Fruit fly (Drosophila melanogaster): ENCODE data around the gene Ald2.
A peak's percentile ranks its signal among the peaks of the same experiment; 100 is the strongest.

The Ald2 gene

DNA sequence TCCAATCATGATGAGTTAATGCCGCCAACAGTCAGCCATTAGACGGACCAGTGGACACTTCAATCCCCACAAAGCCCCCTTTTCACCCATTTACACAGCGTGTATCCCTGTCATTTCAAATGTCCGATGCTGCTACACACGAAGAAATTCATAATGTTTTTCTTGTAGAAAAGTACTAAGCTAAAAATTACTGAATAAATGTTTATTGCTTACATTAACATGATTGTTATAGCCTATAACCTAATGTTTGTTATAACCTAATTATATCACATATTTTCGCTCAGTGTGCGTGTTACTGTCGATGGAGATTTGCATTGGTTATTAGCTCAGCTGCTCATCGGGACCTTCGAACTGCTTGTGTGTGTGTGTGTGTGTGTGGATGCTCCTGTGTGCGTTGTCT, 22.7 kb downstream of the Ald2 start (continued):
- TF ChIP-seq dsx (GFP tag; optimal IDR thresholded peaks at IDR 0.05; ENCODE audit: poor library complexity, severe bottlenecking) (no peak), CG4318 (GFP tag; optimal IDR thresholded peaks at IDR 0.05) (peak; percentile 23), CG11762 (GFP tag; optimal IDR thresholded peaks at IDR 0.05; ENCODE audit: insufficient read depth) (peak; percentile 14), Sox15 (GFP tag; optimal IDR thresholded peaks at IDR 0.05) (no peak), Smox (GFP tag; optimal IDR thresholded peaks at IDR 0.05) (peak; percentile 44), Ets21C (GFP tag; optimal IDR thresholded peaks at IDR 0.05) (peak; percentile 46), CG1621 (tag; optimal IDR thresholded peaks at IDR 0.05) (peak; percentile 25), Eip93F (GFP tag; optimal IDR thresholded peaks at IDR 0.05) (no peak), fkh (GFP tag; optimal IDR thresholded peaks at IDR 0.05) (no peak), esn (GFP tag; optimal IDR thresholded peaks at IDR 0.05) (peak; percentile 65), lz (GFP tag; optimal IDR thresholded peaks at IDR 0.05) (peak; percentile 52)

DNA sequence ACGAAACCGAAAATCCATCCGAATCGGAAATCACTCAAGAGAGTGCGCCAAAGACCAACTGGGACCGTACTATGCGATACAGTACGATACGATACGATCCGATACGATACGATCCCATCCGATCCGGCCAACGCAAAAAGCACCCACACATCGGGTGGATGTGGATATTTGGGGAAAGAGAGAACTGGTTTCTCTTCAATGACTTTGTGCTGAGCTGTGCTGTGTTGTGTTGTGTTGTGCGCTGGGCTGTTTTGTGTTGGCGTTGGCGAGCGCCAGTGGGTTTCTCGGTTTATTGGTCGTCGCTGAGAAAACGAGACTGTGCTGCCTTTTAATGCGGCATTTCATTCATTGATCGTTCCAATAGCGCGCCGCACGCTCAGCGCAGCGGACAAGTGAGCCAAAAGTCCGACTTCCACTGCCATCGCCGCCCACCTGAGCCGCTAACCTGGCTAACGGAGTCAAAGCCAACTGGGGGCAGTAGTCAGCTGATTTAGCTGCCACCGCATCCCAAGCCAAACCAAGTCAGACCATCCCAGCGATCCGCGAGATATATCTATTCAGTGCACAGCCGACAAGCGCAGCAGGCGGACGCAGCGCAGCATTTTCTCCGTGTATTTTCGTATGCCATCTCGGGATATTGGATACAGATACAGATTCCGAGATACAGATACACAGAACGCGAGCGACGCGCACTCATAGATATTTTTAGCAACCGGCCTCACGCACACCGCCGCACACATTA, 26.7 kb downstream of the Ald2 start, which contains the start of gene tx:
Gene tx (plus strand): TSS at position 324 of the 742 bp plus-strand sequence.
- TF ChIP-seq Sox102F (GFP tag; optimal IDR thresholded peaks at IDR 0.05): no peak
- no peak for TF ChIP-seq esn (GFP tag; optimal IDR thresholded peaks at IDR 0.05)
- TF ChIP-seq Sox14 (GFP tag; optimal IDR thresholded peaks at IDR 0.05): no peak
- TF ChIP-seq vri (GFP tag; optimal IDR thresholded peaks at IDR 0.05): no peak
- TF ChIP-seq Eip75B (GFP tag; optimal IDR thresholded peaks at IDR 0.05): no peak
- TF ChIP-seq dac (GFP tag; optimal IDR thresholded peaks at IDR 0.05): no peak
- TF ChIP-seq topi (GFP tag; optimal IDR thresholded peaks at IDR 0.05): no peak
- no peak for TF ChIP-seq Hr39 (GFP tag; optimal IDR thresholded peaks at IDR 0.05)
- no peak for TF ChIP-seq CG6792 (GFP tag; optimal IDR thresholded peaks at IDR 0.05)
- TF ChIP-seq Sox15 (GFP tag; optimal IDR thresholded peaks at IDR 0.05): no peak
- no peak for TF ChIP-seq svp (GFP tag)
- no peak for TF ChIP-seq CG7368 (GFP tag; optimal IDR thresholded peaks at IDR 0.05)
- no peak for TF ChIP-seq lz (GFP tag; optimal IDR thresholded peaks at IDR 0.05)
- no peak for TF ChIP-seq Ets21C (GFP tag; optimal IDR thresholded peaks at IDR 0.05)
- no peak for TF ChIP-seq Eip93F (GFP tag; optimal IDR thresholded peaks at IDR 0.05)
- no peak for TF ChIP-seq salr (GFP tag; optimal IDR thresholded peaks at IDR 0.05)
- peak in 1 of 2 experiments; percentile 2 for TF ChIP-seq ss (GFP tag; optimal IDR thresholded peaks at IDR 0.05)
- no peak for TF ChIP-seq Hr4 (GFP tag; optimal IDR thresholded peaks at IDR 0.05)
- no peak for TF ChIP-seq Ets96B (tag; optimal IDR thresholded peaks at IDR 0.05)
- TF ChIP-seq CG4318 (GFP tag; optimal IDR thresholded peaks at IDR 0.05): no peak
- no peak for TF ChIP-seq Met (GFP tag; optimal IDR thresholded peaks at IDR 0.05)
- peak; percentile 18 for TF ChIP-seq CG6808 (GFP tag; optimal IDR thresholded peaks at IDR 0.05)
- no peak for TF ChIP-seq CG31627 (GFP tag; optimal IDR thresholded peaks at IDR 0.05)
- no peak for TF ChIP-seq Smox (GFP tag; optimal IDR thresholded peaks at IDR 0.05)
- TF ChIP-seq CG8119 (GFP tag; IDR thresholded peaks at IDR 0.05): no peak
- TF ChIP-seq CG15336 (GFP tag; IDR thresholded peaks at IDR 0.05): no peak
- TF ChIP-seq CG10631 (GFP tag; optimal IDR thresholded peaks at IDR 0.05): no peak
- TF ChIP-seq achi (GFP tag; optimal IDR thresholded peaks at IDR 0.05): no peak
- no peak for TF ChIP-seq acj6 (GFP tag; optimal IDR thresholded peaks at IDR 0.05)
- no peak for TF ChIP-seq fd85E (GFP tag; optimal IDR thresholded peaks at IDR 0.05)
- no peak for TF ChIP-seq fd59A (GFP tag; optimal IDR thresholded peaks at IDR 0.05)
- peak; percentile 8 for TF ChIP-seq CG3919 (GFP tag; optimal IDR thresholded peaks at IDR 0.05)
- no peak for TF ChIP-seq CG34406 (GFP tag; optimal IDR thresholded peaks at IDR 0.05)
- TF ChIP-seq pdm3 (GFP tag; optimal IDR thresholded peaks at IDR 0.05): no peak
- TF ChIP-seq CG11762 (GFP tag; optimal IDR thresholded peaks at IDR 0.05; ENCODE audit: insufficient read depth): no peak
- no peak for TF ChIP-seq spab (GFP tag; optimal IDR thresholded peaks at IDR 0.05)
- no peak for TF ChIP-seq CG6163 (GFP tag; IDR thresholded peaks at IDR 0.05)
- no peak for TF ChIP-seq fkh (GFP tag; optimal IDR thresholded peaks at IDR 0.05)
- peak; percentile 73 for TF ChIP-seq Blimp-1 (GFP tag; optimal IDR thresholded peaks at IDR 0.05)
- TF ChIP-seq eg (GFP tag; IDR thresholded peaks at IDR 0.05): peak; percentile 38; the same call in 2 of the 3 replicates
- no peak for TF ChIP-seq CG3032 (tag; optimal IDR thresholded peaks at IDR 0.05)
- TF ChIP-seq CG8319 (GFP tag; optimal IDR thresholded peaks at IDR 0.05): no peak
- no peak for TF ChIP-seq Hr38 (GFP tag; optimal IDR thresholded peaks at IDR 0.05)
- peak; percentile 10 for TF ChIP-seq Lpt (GFP tag; optimal IDR thresholded peaks at IDR 0.05)
- no peak for TF ChIP-seq CG8632 (GFP tag; optimal IDR thresholded peaks at IDR 0.05)
